Worm (Caenorhabditis elegans) whole organism, L2 larva: ENCODE results near the gene unc-60.

Source experiments
- C34F6.9 ChIP-seq: fragments of 150-350 bp; optimal IDR thresholded peaks from 2 replicates; lab custom pipeline; 2014; ENCODE audit warnings: missing biosample characterization, missing genetic modification characterization
- F13H6.1 ChIP-seq: sonication (generic microtip); optimal IDR thresholded peaks from 2 replicates; lab custom pipeline; 2016; ENCODE audit warnings: missing genetic modification characterization, missing compliant biosample characterization
- R02D3.7 ChIP-seq: fragments of 150-350 bp; optimal IDR thresholded peaks from 2 replicates; lab custom pipeline; 2014; ENCODE audit warnings: missing biosample characterization, missing genetic modification characterization
- Y55F3AM.14 ChIP-seq: fragments of 200-800 bp; sonication (Bioruptor generic); optimal IDR thresholded peaks from 2 replicates; lab custom pipeline; 2018; ENCODE audit warnings: mild to moderate bottlenecking, missing genetic modification characterization, missing compliant biosample characterization
- ZK546.5 ChIP-seq: sonication (generic microtip); optimal IDR thresholded peaks from 2 replicates; lab custom pipeline; 2017; ENCODE audit warnings: missing biosample characterization, missing genetic modification characterization
- alr-1 ChIP-seq: fragments of 150-350 bp; optimal IDR thresholded peaks from 2 replicates; lab custom pipeline; 2014; ENCODE audit warnings: missing biosample characterization, missing genetic modification characterization
- aly-2 ChIP-seq: fragments of 150-350 bp; optimal IDR thresholded peaks from 2 replicates; lab custom pipeline; 2014; ENCODE audit warnings: missing biosample characterization, missing genetic modification characterization
- ama-1 ChIP-seq: fragments of 150-350 bp; optimal IDR thresholded peaks from 2 replicates; lab custom pipeline; 2018; ENCODE audit warnings: inconsistent platforms
- blmp-1 ChIP-seq: sonication (generic microtip); optimal IDR thresholded peaks from 2 replicates; lab custom pipeline; 2017; ENCODE audit warnings: missing genetic modification characterization, mild to moderate bottlenecking, missing compliant biosample characterization, antibody characterized with exemption, moderate library complexity; ENCODE audit not compliant: insufficient read depth
- ceh-16 ChIP-seq: fragments of 150-350 bp; optimal IDR thresholded peaks from 2 replicates; lab custom pipeline; 2014; ENCODE audit warnings: missing biosample characterization, missing genetic modification characterization
- ceh-82 ChIP-seq: fragments of 150-350 bp; optimal IDR thresholded peaks from 2 replicates; lab custom pipeline; 2014; ENCODE audit warnings: missing biosample characterization, missing genetic modification characterization
- crh-2 ChIP-seq: sonication (generic microtip); optimal IDR thresholded peaks from 2 replicates; lab custom pipeline; 2017; ENCODE audit warnings: missing biosample characterization, missing genetic modification characterization
- dmd-4 ChIP-seq: sonication (generic microtip); optimal IDR thresholded peaks from 2 replicates; lab custom pipeline; 2017; ENCODE audit warnings: missing biosample characterization, missing genetic modification characterization
- egl-27 ChIP-seq: sonication (generic microtip); optimal IDR thresholded peaks from 3 replicates; lab custom pipeline; 2017; ENCODE audit warnings: missing biosample characterization, missing genetic modification reagents, missing genetic modification characterization
- elt-1 ChIP-seq: fragments of 150-350 bp; optimal IDR thresholded peaks from 2 replicates; lab custom pipeline; 2014; ENCODE audit warnings: missing biosample characterization, missing genetic modification characterization
- elt-3 ChIP-seq: sonication (generic microtip); optimal IDR thresholded peaks from 2 replicates; lab custom pipeline; 2017; ENCODE audit warnings: missing biosample characterization, missing genetic modification characterization
- fos-1 ChIP-seq: fragments of 150-350 bp; optimal IDR thresholded peaks from 2 replicates; lab custom pipeline; 2014; ENCODE audit warnings: missing biosample characterization, missing genetic modification characterization
- gmeb-1 ChIP-seq: fragments of 150-350 bp; optimal IDR thresholded peaks from 2 replicates; lab custom pipeline; 2014; ENCODE audit warnings: missing biosample characterization, missing genetic modification characterization
- lin-11 ChIP-seq: fragments of 150-350 bp; sonication (generic microtip); optimal IDR thresholded peaks from 2 replicates; lab custom pipeline; 2014; ENCODE audit warnings: missing biosample characterization, missing genetic modification characterization, inconsistent platforms, mixed read lengths
- lin-13 ChIP-seq: fragments of 150-350 bp; optimal IDR thresholded peaks from 2 replicates; lab custom pipeline; 2014; ENCODE audit warnings: missing biosample characterization, missing genetic modification reagents, missing genetic modification characterization
- lin-39 ChIP-seq: fragments of 150-350 bp; optimal IDR thresholded peaks from 2 replicates; lab custom pipeline; 2014; ENCODE audit warnings: missing biosample characterization, missing genetic modification reagents, missing genetic modification characterization
- lsy-2 ChIP-seq, 2 experiments: fragments of 150-350 bp in 1 of 2; sonication (generic microtip) in 1 of 2; optimal IDR thresholded peaks; 2 replicates each; lab custom pipeline; 2014 to 2017; ENCODE audit warnings: missing biosample characterization in 2 of 2, missing genetic modification characterization in 2 of 2
- mab-5 ChIP-seq: fragments of 150-350 bp; optimal IDR thresholded peaks from 2 replicates; lab custom pipeline; 2014; ENCODE audit warnings: missing biosample characterization, missing genetic modification characterization
- mbf-1 ChIP-seq: sonication (generic microtip); optimal IDR thresholded peaks from 2 replicates; lab custom pipeline; 2017; ENCODE audit warnings: missing biosample characterization, missing genetic modification characterization
- mdl-1 ChIP-seq, 2 experiments: fragments of 150-350 bp in 1 of 2; sonication (generic microtip) in 1 of 2; optimal IDR thresholded peaks; 2 replicates each; lab custom pipeline; 2017; ENCODE audit warnings: missing biosample characterization in 2 of 2, missing genetic modification characterization in 2 of 2
- nhr-10 ChIP-seq: sonication (generic microtip); optimal IDR thresholded peaks from 2 replicates; lab custom pipeline; 2017; ENCODE audit warnings: missing biosample characterization, missing genetic modification characterization
- nhr-11 ChIP-seq: fragments of 150-350 bp; optimal IDR thresholded peaks from 2 replicates; lab custom pipeline; 2014; ENCODE audit warnings: missing biosample characterization, missing genetic modification characterization
- nhr-12 ChIP-seq: fragments of 150-350 bp; optimal IDR thresholded peaks from 2 replicates; lab custom pipeline; 2014; ENCODE audit warnings: missing biosample characterization, missing genetic modification characterization
- nhr-129 ChIP-seq: fragments of 150-350 bp; optimal IDR thresholded peaks from 2 replicates; lab custom pipeline; 2014; ENCODE audit warnings: missing biosample characterization, missing genetic modification characterization
- nhr-21 ChIP-seq: fragments of 150-350 bp; optimal IDR thresholded peaks from 2 replicates; lab custom pipeline; 2014; ENCODE audit warnings: missing biosample characterization, missing genetic modification characterization
- nhr-23 ChIP-seq: fragments of 150-350 bp; optimal IDR thresholded peaks from 2 replicates; lab custom pipeline; 2014; ENCODE audit warnings: missing biosample characterization, missing genetic modification reagents, missing genetic modification characterization
- nhr-237 ChIP-seq: fragments of 150-350 bp; optimal IDR thresholded peaks from 2 replicates; lab custom pipeline; 2014; ENCODE audit warnings: missing biosample characterization, missing genetic modification characterization
- nhr-25 ChIP-seq: fragments of 150-350 bp; sonication (generic microtip); optimal IDR thresholded peaks from 3 replicates; lab custom pipeline; 2014; ENCODE audit warnings: missing biosample characterization, missing genetic modification characterization
- nhr-6 ChIP-seq: fragments of 150-350 bp; optimal IDR thresholded peaks from 2 replicates; lab custom pipeline; 2014; ENCODE audit warnings: missing biosample characterization, missing genetic modification characterization
- nhr-77 ChIP-seq: fragments of 150-350 bp; optimal IDR thresholded peaks from 2 replicates; lab custom pipeline; 2014; ENCODE audit warnings: missing biosample characterization, missing genetic modification characterization
- peb-1 ChIP-seq: fragments of 150-350 bp; optimal IDR thresholded peaks from 2 replicates; lab custom pipeline; 2014; ENCODE audit warnings: missing biosample characterization, missing genetic modification characterization
- sem-4 ChIP-seq: fragments of 150-350 bp; optimal IDR thresholded peaks from 2 replicates; lab custom pipeline; 2014; ENCODE audit warnings: missing biosample characterization, missing genetic modification reagents, missing genetic modification characterization
- skn-1 ChIP-seq: sonication (generic microtip); optimal IDR thresholded peaks from 2 replicates; lab custom pipeline; 2017; ENCODE audit warnings: missing biosample characterization, missing genetic modification characterization
- sma-3 ChIP-seq: sonication (generic microtip); optimal IDR thresholded peaks from 2 replicates; lab custom pipeline; 2016; ENCODE audit warnings: missing genetic modification reagents, missing genetic modification characterization, missing compliant biosample characterization
- sma-9 ChIP-seq, 2 experiments: fragments of 150-350 bp in 1 of 2; sonication (generic microtip) in 1 of 2; optimal IDR thresholded peaks; 2 replicates each; lab custom pipeline; 2014 to 2016; ENCODE audit warnings: missing genetic modification characterization in 2 of 2, mild to moderate bottlenecking in 1 of 2, missing biosample characterization in 1 of 2, missing compliant biosample characterization in 1 of 2, missing genetic modification reagents in 1 of 2, moderate library complexity in 1 of 2
- snpc-4 ChIP-seq: fragments of 150-350 bp; optimal IDR thresholded peaks from 2 replicates; lab custom pipeline; 2014; ENCODE audit warnings: missing biosample characterization, missing genetic modification characterization
- unc-39 ChIP-seq: fragments of 150-350 bp; optimal IDR thresholded peaks from 2 replicates; lab custom pipeline; 2014; ENCODE audit warnings: missing biosample characterization, missing genetic modification characterization
- unc-55 ChIP-seq: fragments of 150-350 bp; sonication (generic microtip); optimal IDR thresholded peaks from 3 replicates; lab custom pipeline; 2014; ENCODE audit warnings: missing biosample characterization, missing genetic modification reagents, missing genetic modification characterization
- unc-62 ChIP-seq: fragments of 150-350 bp; optimal IDR thresholded peaks from 2 replicates; lab custom pipeline; 2014; ENCODE audit warnings: missing biosample characterization, missing genetic modification reagents, missing genetic modification characterization
- zag-1 ChIP-seq: fragments of 150-350 bp; optimal IDR thresholded peaks from 2 replicates; lab custom pipeline; 2014; ENCODE audit warnings: missing biosample characterization, missing genetic modification characterization
- ztf-1 ChIP-seq: fragments of 200-800 bp; sonication (Bioruptor generic); conservative IDR thresholded peaks from 2 replicates; pipeline ENCODE4 v1.3.6; 2022; ENCODE audit warnings: missing genetic modification characterization, missing compliant biosample characterization
- ztf-11 ChIP-seq: sonication (generic microtip); optimal IDR thresholded peaks from 2 replicates; lab custom pipeline; 2017; ENCODE audit warnings: missing biosample characterization, missing genetic modification characterization
- ztf-4 ChIP-seq: fragments of 150-350 bp; optimal IDR thresholded peaks from 2 replicates; lab custom pipeline; 2014; ENCODE audit warnings: missing biosample characterization, missing genetic modification characterization

The unc-60 gene

ce11 chrV:1474486-1475125, at the start of gene unc-60, which contains the start of gene F53E2.2:
Gene unc-60, plus strand, starts transcription at chrV:1475086.
Gene F53E2.2, plus strand, starts transcription at chrV:1475086.
- TF ChIP-seq aly-2 (tag; lab: Kevin White, UChicago) (no peak), nhr-6 (tag; lab: Kevin White, UChicago) (no peak), unc-39 (tag; lab: Kevin White, UChicago) (no peak), unc-62 (GFP tag; lab: Kevin White, UChicago) (no peak), mdl-1 (tag; optimal IDR thresholded peaks at IDR 0.05; lab: Kevin White, UChicago) (peak; percentile 10 to 73), nhr-237 (tag; lab: Kevin White, UChicago) (no peak), nhr-10 (tag; lab: Kevin White, UChicago) (no peak), ztf-1 (GFP tag; lab: Robert Waterston, UW) (no peak), dmd-4 (tag; lab: Kevin White, UChicago) (no peak), unc-55 (GFP tag; lab: Kevin White, UChicago) (peak; percentile 71), ceh-16 (tag; lab: Kevin White, UChicago) (no peak), nhr-23 (tag; lab: Kevin White, UChicago) (no peak), C34F6.9 (tag; lab: Kevin White, UChicago) (peak; percentile 83), R02D3.7 (tag; lab: Kevin White, UChicago) (no peak), Y55F3AM.14 (no peak), blmp-1 (no peak), elt-1 (no peak), elt-3 (tag; lab: Kevin White, UChicago) (no peak), mbf-1 (tag; lab: Kevin White, UChicago) (no peak), nhr-129 (tag; lab: Kevin White, UChicago) (peak; percentile 85), gmeb-1 (tag; lab: Kevin White, UChicago) (peak; percentile 30), crh-2 (peak; percentile 25), peb-1 (tag; lab: Kevin White, UChicago) (no peak), egl-27 (tag; lab: Kevin White, UChicago) (peak; percentile 31), zag-1 (tag; lab: Kevin White, UChicago) (peak; percentile 62), nhr-21 (tag; lab: Kevin White, UChicago) (no peak), F13H6.1 (tag; lab: Kevin White, UChicago) (peak; percentile 94), nhr-11 (tag; lab: Kevin White, UChicago) (no peak), ama-1 (lab: Kevin White, UChicago) (no peak), sma-9 (GFP tag; optimal IDR thresholded peaks at IDR 0.05; lab: Kevin White, UChicago) (peak; percentile 48), sma-9 (tag; optimal IDR thresholded peaks at IDR 0.05; lab: Kevin White, UChicago) (no peak), skn-1 (tag; lab: Kevin White, UChicago) (peak; percentile 1), ztf-4 (peak; percentile 44), nhr-25 (tag; lab: Kevin White, UChicago) (peak; percentile 29), nhr-12 (tag; lab: Kevin White, UChicago) (no peak), ceh-82 (tag; lab: Kevin White, UChicago) (peak; percentile 16), alr-1 (no peak), lin-13 (GFP tag; lab: Kevin White, UChicago) (no peak), mab-5 (tag; lab: Kevin White, UChicago) (peak; percentile 39), sem-4 (tag; lab: Kevin White, UChicago) (peak; percentile 35), nhr-77 (tag; lab: Kevin White, UChicago) (no peak), ztf-11 (no peak), lsy-2 (tag; optimal IDR thresholded peaks at IDR 0.05; lab: Kevin White, UChicago) (peak in 1 of 2 experiments; percentile 43), lin-11 (tag; lab: Kevin White, UChicago) (peak; percentile 5), sma-3 (GFP tag; lab: Kevin White, UChicago) (peak; percentile 14), snpc-4 (no peak), lin-39 (tag; lab: Kevin White, UChicago) (no peak), fos-1 (tag; lab: Kevin White, UChicago) (peak; percentile 36), ZK546.5 (tag; lab: Kevin White, UChicago) (no peak)
